Worm (Caenorhabditis elegans): ENCODE data around the gene mrps-31.
A peak's percentile ranks its signal among the peaks of the same experiment; 100 is the strongest.

DNA sequence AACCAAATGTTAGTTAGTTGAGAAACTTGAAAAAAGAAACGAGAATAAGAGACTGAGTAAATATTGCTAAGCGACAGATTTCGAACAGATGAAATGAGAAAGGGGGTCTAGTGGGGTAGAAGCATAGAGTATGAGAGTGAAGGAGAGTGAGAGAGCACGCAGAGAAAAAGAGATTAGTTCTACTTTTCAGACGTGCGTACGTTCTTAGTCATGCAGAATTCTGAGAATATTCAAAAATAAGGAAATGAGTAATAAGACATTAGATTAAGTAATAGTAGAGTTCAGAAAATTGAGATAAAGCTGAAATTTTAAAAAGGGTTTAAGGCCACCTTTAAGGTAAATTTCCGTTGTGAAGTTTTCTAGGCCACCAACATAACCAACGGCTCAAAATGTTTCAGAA, 40.8 kb upstream of the mrps-31 start:
- TF ChIP-seq unc-62 (GFP tag; optimal IDR thresholded peaks at IDR 0.05) (no peak), aly-2 (tag; optimal IDR thresholded peaks at IDR 0.05) (no peak), ztf-4 (tag; optimal IDR thresholded peaks at IDR 0.05) (peak; percentile 45), blmp-1 (tag; optimal IDR thresholded peaks at IDR 0.05; ENCODE audit: insufficient read depth) (no peak), egl-27 (tag; optimal IDR thresholded peaks at IDR 0.05) (no peak), elt-3 (tag; optimal IDR thresholded peaks at IDR 0.05) (no peak), sma-9 (GFP tag; optimal IDR thresholded peaks at IDR 0.05) (no peak), sma-9 (tag; optimal IDR thresholded peaks at IDR 0.05) (no peak), zag-1 (tag; optimal IDR thresholded peaks at IDR 0.05) (no peak), mab-5 (tag; optimal IDR thresholded peaks at IDR 0.05) (no peak)
